Worm (Caenorhabditis elegans): ENCODE measurements around the gene T22C8.4.

The T22C8.4 gene

ce11 chrII:8616155-8616554 lies 7.1 kb downstream of the T22C8.4 start:
- TF ChIP-seq skn-1 (tag; optimal IDR thresholded peaks at IDR 0.05) (no peak), ztf-1 (GFP tag; conservative IDR thresholded peaks at IDR 0.05) (no peak), peb-1 (tag; optimal IDR thresholded peaks at IDR 0.05) (no peak), nhr-11 (tag; optimal IDR thresholded peaks at IDR 0.05) (no peak), ztf-4 (tag; optimal IDR thresholded peaks at IDR 0.05) (no peak), ztf-11 (tag; optimal IDR thresholded peaks at IDR 0.05) (no peak), zag-1 (tag; optimal IDR thresholded peaks at IDR 0.05) (no peak), nhr-6 (tag; optimal IDR thresholded peaks at IDR 0.05) (no peak), nhr-23 (tag; optimal IDR thresholded peaks at IDR 0.05) (no peak), ceh-16 (tag; optimal IDR thresholded peaks at IDR 0.05) (no peak), lsy-2 (tag; optimal IDR thresholded peaks at IDR 0.05) (no peak)

DNA sequence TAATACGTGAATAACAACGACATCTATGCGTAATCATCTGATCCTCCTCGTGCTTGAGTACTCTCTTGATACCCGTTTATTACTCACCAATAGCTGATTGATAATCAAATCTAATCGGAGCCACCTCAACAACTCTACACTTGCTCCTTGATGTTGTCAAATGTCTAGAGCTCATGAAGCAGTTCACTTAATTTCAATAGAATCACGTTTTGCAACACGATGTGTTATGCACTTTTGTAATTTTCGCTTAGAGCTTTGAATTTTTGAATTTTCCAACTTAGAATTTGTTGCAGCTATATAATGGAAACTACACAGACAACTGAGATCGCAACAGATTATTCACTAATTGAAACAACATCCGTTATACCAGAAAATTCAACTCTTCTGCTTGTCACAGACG lies 10.8 kb downstream of the T22C8.4 start, which contains the start of gene T22C8.1:
Gene T22C8.1, plus strand, starts transcription at position 301 of the 400 bp plus-strand sequence.
- TF ChIP-seq ZK546.5 (tag; optimal IDR thresholded peaks at IDR 0.05) = no peak
- TF ChIP-seq egl-27 (tag; optimal IDR thresholded peaks at IDR 0.05) = no peak
- TF ChIP-seq ceh-16 (tag; optimal IDR thresholded peaks at IDR 0.05) = no peak
- no peak for TF ChIP-seq nhr-11 (tag; optimal IDR thresholded peaks at IDR 0.05)
- TF ChIP-seq unc-62 (GFP tag; optimal IDR thresholded peaks at IDR 0.05) = no peak
- TF ChIP-seq ztf-4 (tag; optimal IDR thresholded peaks at IDR 0.05) = no peak
- TF ChIP-seq nhr-21 (tag; optimal IDR thresholded peaks at IDR 0.05) = no peak
- TF ChIP-seq sma-9 (GFP tag; optimal IDR thresholded peaks at IDR 0.05) = no peak
- no peak for TF ChIP-seq sma-9 (tag; optimal IDR thresholded peaks at IDR 0.05)
- no peak for TF ChIP-seq lsy-2 (tag; optimal IDR thresholded peaks at IDR 0.05)
- no peak for TF ChIP-seq alr-1 (tag; optimal IDR thresholded peaks at IDR 0.05)
- no peak for TF ChIP-seq mbf-1 (tag; optimal IDR thresholded peaks at IDR 0.05)
- TF ChIP-seq lin-11 (tag; optimal IDR thresholded peaks at IDR 0.05) = no peak
- no peak for TF ChIP-seq unc-55 (GFP tag; optimal IDR thresholded peaks at IDR 0.05)
- TF ChIP-seq lin-13 (GFP tag; optimal IDR thresholded peaks at IDR 0.05) = no peak
- no peak for TF ChIP-seq nhr-25 (tag; optimal IDR thresholded peaks at IDR 0.05)
- no peak for TF ChIP-seq ceh-82 (tag; optimal IDR thresholded peaks at IDR 0.05)

ce11 chrII:8611330-8611729 lies 12.0 kb downstream of the T22C8.4 start:
- TF ChIP-seq alr-1 (tag; optimal IDR thresholded peaks at IDR 0.05) (no peak), blmp-1 (tag; optimal IDR thresholded peaks at IDR 0.05; ENCODE audit: insufficient read depth) (no peak), F13H6.1 (tag; optimal IDR thresholded peaks at IDR 0.05) (no peak), nhr-77 (tag; optimal IDR thresholded peaks at IDR 0.05) (no peak), sma-9 (GFP tag; optimal IDR thresholded peaks at IDR 0.05) (no peak), sma-9 (tag; optimal IDR thresholded peaks at IDR 0.05) (no peak), mdl-1 (tag; optimal IDR thresholded peaks at IDR 0.05) (no peak), sma-3 (GFP tag; optimal IDR thresholded peaks at IDR 0.05) (no peak), ztf-4 (tag; optimal IDR thresholded peaks at IDR 0.05) (no peak), unc-55 (GFP tag; optimal IDR thresholded peaks at IDR 0.05) (no peak), egl-27 (tag; optimal IDR thresholded peaks at IDR 0.05) (no peak), snpc-4 (tag; optimal IDR thresholded peaks at IDR 0.05) (no peak), gmeb-1 (tag; optimal IDR thresholded peaks at IDR 0.05) (no peak), lin-11 (tag; optimal IDR thresholded peaks at IDR 0.05) (no peak), fos-1 (tag; optimal IDR thresholded peaks at IDR 0.05) (no peak), elt-3 (tag; optimal IDR thresholded peaks at IDR 0.05) (no peak), nhr-23 (tag; optimal IDR thresholded peaks at IDR 0.05) (no peak), dmd-4 (tag; optimal IDR thresholded peaks at IDR 0.05) (no peak)

DNA sequence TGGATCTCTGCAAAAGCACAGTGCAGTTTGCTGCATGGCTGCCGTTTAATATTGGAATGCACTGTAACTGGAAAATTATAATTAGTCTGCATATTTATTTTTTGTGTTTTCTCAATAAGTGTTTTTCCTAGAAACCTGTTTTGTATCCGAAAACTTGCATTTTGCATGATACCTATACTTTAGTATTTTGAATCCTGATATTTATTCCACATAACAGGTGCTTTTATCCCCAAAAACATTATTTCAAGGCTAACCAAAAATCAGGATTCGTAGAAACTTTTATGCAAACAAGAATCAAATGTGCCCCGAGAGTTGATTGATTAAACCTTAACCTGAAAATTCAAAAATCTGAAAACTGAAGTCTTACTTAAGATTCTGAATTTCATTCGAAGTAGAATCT lies 12.7 kb downstream of the T22C8.4 start:
- TF ChIP-seq nhr-129 (tag; optimal IDR thresholded peaks at IDR 0.05) (no peak), elt-3 (tag; optimal IDR thresholded peaks at IDR 0.05) (no peak), nhr-237 (tag; optimal IDR thresholded peaks at IDR 0.05) (no peak), nhr-21 (tag; optimal IDR thresholded peaks at IDR 0.05) (no peak), snpc-4 (tag; optimal IDR thresholded peaks at IDR 0.05) (no peak), mab-5 (tag; optimal IDR thresholded peaks at IDR 0.05) (no peak)

DNA sequence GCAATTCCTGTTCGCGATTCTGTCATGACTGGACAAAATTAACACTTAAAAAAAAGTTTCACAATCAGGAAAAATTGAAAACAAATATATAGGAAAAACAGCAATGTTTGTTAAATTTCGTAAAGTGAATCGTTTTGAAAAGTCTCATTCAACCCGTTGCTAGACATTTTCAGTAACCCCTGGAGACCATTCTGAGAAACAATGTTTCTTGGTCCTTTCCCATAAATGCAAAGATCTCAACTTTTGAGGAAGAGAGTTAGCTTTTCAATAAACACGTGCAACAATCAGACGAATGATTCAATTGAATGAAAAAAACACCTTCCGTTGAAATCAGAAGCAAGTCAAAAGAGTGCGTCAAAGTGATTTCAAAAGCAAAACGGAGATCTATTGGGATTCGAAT lies 13.2 kb downstream of the T22C8.4 start, which contains the start of gene F28C6.9:
Gene F28C6.9, minus strand, starts transcription at position 101 of the 400 bp plus-strand sequence.
- TF ChIP-seq nhr-12 (tag; optimal IDR thresholded peaks at IDR 0.05) = no peak
- TF ChIP-seq sma-3 (GFP tag; optimal IDR thresholded peaks at IDR 0.05) = no peak
- no peak for TF ChIP-seq mdl-1 (tag; optimal IDR thresholded peaks at IDR 0.05)
- no peak for TF ChIP-seq ztf-4 (tag; optimal IDR thresholded peaks at IDR 0.05)
- TF ChIP-seq lin-13 (GFP tag; optimal IDR thresholded peaks at IDR 0.05) = no peak
- TF ChIP-seq nhr-23 (tag; optimal IDR thresholded peaks at IDR 0.05) = no peak
- no peak for TF ChIP-seq egl-27 (tag; optimal IDR thresholded peaks at IDR 0.05)
- no peak for TF ChIP-seq peb-1 (tag; optimal IDR thresholded peaks at IDR 0.05)

All from whole organism, L2 larva.